Fruit fly (Drosophila melanogaster): ENCODE data around the gene CG17612.

dm6 chr2L:4382522-4382921 lies at the start of gene CG17612:
- TF ChIP-seq Ets98B (GFP tag; IDR thresholded peaks at IDR 0.05) = no peak
- no peak for TF ChIP-seq CG32121 (GFP tag; IDR thresholded peaks at IDR 0.05)
- no peak for TF ChIP-seq CG17806 (tag; optimal IDR thresholded peaks at IDR 0.05)
- no peak for TF ChIP-seq Pif1B (GFP tag; optimal IDR thresholded peaks at IDR 0.05)
- TF ChIP-seq fd96Ca (GFP tag; IDR thresholded peaks at IDR 0.05) = no peak

All from whole organism, pupa.